Worm (Caenorhabditis elegans) whole organism, L1 larva: ENCODE data around the gene tmem-132.
A peak's percentile ranks its signal among the peaks of the same experiment; 100 is the strongest.

Experiments
- fkh-10 ChIP-seq: sonication (generic microtip); optimal IDR thresholded peaks from 2 replicates; lab custom pipeline; 2017; ENCODE audit warnings: missing biosample characterization, missing genetic modification reagents, missing genetic modification characterization
- lin-35 ChIP-seq, 2 experiments: fragments of 150-350 bp; optimal IDR thresholded peaks; 2 replicates each; lab custom pipeline; 2014; ENCODE audit warnings: missing biosample characterization in 2 of 2, missing genetic modification characterization in 2 of 2, missing genetic modification reagents in 2 of 2
- mdl-1 ChIP-seq, 2 experiments: fragments of 150-350 bp; optimal IDR thresholded peaks; 2 replicates each; lab custom pipeline; 2014 to 2017; ENCODE audit warnings: missing biosample characterization in 2 of 2, missing genetic modification characterization in 2 of 2, inconsistent platforms in 1 of 2
- nhr-237 ChIP-seq: fragments of 150-350 bp; optimal IDR thresholded peaks from 2 replicates; lab custom pipeline; 2014; ENCODE audit warnings: missing biosample characterization, missing genetic modification characterization
- skn-1 ChIP-seq: fragments of 150-350 bp; optimal IDR thresholded peaks from 2 replicates; lab custom pipeline; 2014; ENCODE audit warnings: missing biosample characterization, missing genetic modification characterization

ce11 chrIII:2739469-2739868 is 23.1 kb upstream of the tmem-132 start, which contains the start of gene cest-25:
- TF ChIP-seq mdl-1 (tag; optimal IDR thresholded peaks at IDR 0.05; lab: Kevin White, UChicago) (no peak), fkh-10 (GFP tag; lab: Kevin White, UChicago) (no peak), skn-1 (tag; lab: Kevin White, UChicago) (no peak), lin-35 (GFP tag; optimal IDR thresholded peaks at IDR 0.05; lab: Kevin White, UChicago) (peak in 1 of 2 experiments; percentile 22), nhr-237 (tag; lab: Kevin White, UChicago) (no peak)
